Fruit fly (Drosophila melanogaster): ENCODE results near the gene disco-r.

Gene disco-r

DNA sequence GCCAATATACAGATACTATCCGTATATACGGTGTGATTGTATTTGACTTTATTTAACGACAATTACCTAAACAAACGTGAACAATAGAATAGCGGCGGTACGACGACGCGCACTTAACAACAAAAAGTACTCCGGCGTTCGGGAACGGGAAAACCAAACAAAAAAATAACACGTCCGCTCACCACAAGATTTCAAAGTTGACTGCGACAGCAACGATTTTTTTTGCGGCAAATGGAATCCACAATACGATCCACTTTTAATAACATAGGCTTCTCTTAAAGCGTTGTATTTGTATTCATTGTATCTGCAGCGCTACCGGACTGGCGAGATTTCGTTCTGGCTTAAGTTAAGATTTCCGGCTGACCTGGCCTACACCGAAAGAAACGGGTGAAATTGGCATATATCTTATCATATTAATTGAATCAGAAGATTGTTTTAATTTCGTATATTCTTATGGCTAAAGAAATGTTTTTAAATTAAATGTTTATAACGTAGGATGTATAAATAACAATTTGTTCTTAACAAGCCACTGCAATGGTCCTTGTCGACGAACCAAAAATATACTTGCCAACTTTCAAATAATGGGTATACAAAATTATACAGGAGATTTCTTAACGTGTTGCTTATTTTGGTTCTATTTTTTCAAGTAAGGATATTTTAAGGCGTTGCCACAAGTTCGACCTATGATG is 43.9 kb downstream of the disco-r start, which contains the start of the genes CG42353 and CG42354 (continued):
- peak; percentile 97 for TF ChIP-seq CG17829 (tag; optimal IDR thresholded peaks at IDR 0.05)
- peak; percentile 96 for TF ChIP-seq shn (GFP tag; optimal IDR thresholded peaks at IDR 0.05)
- TF ChIP-seq Atf6 (GFP tag; IDR thresholded peaks at IDR 0.05) = peak; percentile 94
- TF ChIP-seq Fer3 (tag; optimal IDR thresholded peaks at IDR 0.05) = peak; percentile 95
- peak; percentile 92 for TF ChIP-seq CG31224 (GFP tag; IDR thresholded peaks at IDR 0.05)
- peak; percentile 93 for TF ChIP-seq org-1 (GFP tag; optimal IDR thresholded peaks at IDR 0.05)
- TF ChIP-seq dpn (GFP tag; optimal IDR thresholded peaks at IDR 0.05) = peak; percentile 84 to 95
- no peak for TF ChIP-seq knrl (GFP tag; IDR thresholded peaks at IDR 0.05; ENCODE audit: partially characterized antibody)
- peak; percentile 79 for TF ChIP-seq CG17186 (GFP tag; optimal IDR thresholded peaks at IDR 0.05)
- peak; percentile 96 for TF ChIP-seq Hr3 (GFP tag; optimal IDR thresholded peaks at IDR 0.05)
- peak; percentile 89; the same call in 2 of the 3 replicates for TF ChIP-seq jigr1 (GFP tag; IDR thresholded peaks at IDR 0.05)
- TF ChIP-seq Sry-β (GFP tag; optimal IDR thresholded peaks at IDR 0.05) = peak; percentile 59
- TF ChIP-seq CG5245 (GFP tag; optimal IDR thresholded peaks at IDR 0.05) = peak; percentile 91
- TF ChIP-seq salm (tag; optimal IDR thresholded peaks at IDR 0.05) = peak; percentile 92
- TF ChIP-seq zen2 (GFP tag; IDR thresholded peaks at IDR 0.05; ENCODE audit: partially characterized antibody) = no peak
- TF ChIP-seq br (optimal IDR thresholded peaks at IDR 0.05) = no peak
- TF ChIP-seq oc (tag; optimal IDR thresholded peaks at IDR 0.05) = peak; percentile 95
- peak; percentile 80 for TF ChIP-seq bab2 (GFP tag; optimal IDR thresholded peaks at IDR 0.05)
- peak; percentile 98 for TF ChIP-seq CG30431 (GFP tag; optimal IDR thresholded peaks at IDR 0.05)
- TF ChIP-seq CG11085 (GFP tag; IDR thresholded peaks at IDR 0.05) = peak; percentile 90
- TF ChIP-seq CG18599 (GFP tag; optimal IDR thresholded peaks at IDR 0.05) = peak; percentile 97
- TF ChIP-seq CG8765 (GFP tag; IDR thresholded peaks at IDR 0.05) = peak; percentile 91
- TF ChIP-seq zfh2 (GFP tag; optimal IDR thresholded peaks at IDR 0.05) = peak; percentile 93
- TF ChIP-seq Meics (GFP tag; optimal IDR thresholded peaks at IDR 0.05) = peak; percentile 96
- TF ChIP-seq CG11247 (GFP tag; IDR thresholded peaks at IDR 0.05) = peak; percentile 88
- TF ChIP-seq CG12155 (GFP tag; optimal IDR thresholded peaks at IDR 0.05) = peak; percentile 92
- TF ChIP-seq Bteb2 (GFP tag; optimal IDR thresholded peaks at IDR 0.05) = peak; percentile 94
- peak; percentile 95 for TF ChIP-seq CG15269 (tag; optimal IDR thresholded peaks at IDR 0.05)
- TF ChIP-seq ato (GFP tag; IDR thresholded peaks at IDR 0.05; ENCODE audit: partially characterized antibody) = 0 out of 2 replicates have a peak, but pooled peaks have one; percentile 63
- peak; percentile 71 for TF ChIP-seq stwl (tag; optimal IDR thresholded peaks at IDR 0.05)
- TF ChIP-seq fru (optimal IDR thresholded peaks at IDR 0.05) = no peak
- peak; percentile 95 for TF ChIP-seq tap (tag; optimal IDR thresholded peaks at IDR 0.05)
- TF ChIP-seq Dref (GFP tag; IDR thresholded peaks at IDR 0.05) = 0 out of 2 replicates have a peak, but pooled peaks have one; percentile 25
- peak; percentile 97 for TF ChIP-seq CG14710 (tag; optimal IDR thresholded peaks at IDR 0.05)
- peak; percentile 91 for TF ChIP-seq CG11723 (GFP tag; optimal IDR thresholded peaks at IDR 0.05)
- peak; percentile 96 for TF ChIP-seq HmgZ (tag; optimal IDR thresholded peaks at IDR 0.05)
- TF ChIP-seq wor (GFP tag; IDR thresholded peaks at IDR 0.05) = peak; percentile 93
- peak; percentile 92 for TF ChIP-seq Ada2b (GFP tag; IDR thresholded peaks at IDR 0.05)
- TF ChIP-seq CG8944 (GFP tag; optimal IDR thresholded peaks at IDR 0.05) = peak; percentile 88
- peak; percentile 25; the same call in 1 of the 3 replicates for TF ChIP-seq sr (GFP tag; IDR thresholded peaks at IDR 0.05)
- TF ChIP-seq fd102C (GFP tag; optimal IDR thresholded peaks at IDR 0.05) = peak; percentile 62
- TF ChIP-seq Neu2 (GFP tag; optimal IDR thresholded peaks at IDR 0.05; ENCODE audit: borderline replicate concordance) = peak; percentile 65
- TF ChIP-seq Blimp-1 (GFP tag; optimal IDR thresholded peaks at IDR 0.05) = peak; percentile 95
- TF ChIP-seq nom (GFP tag; optimal IDR thresholded peaks at IDR 0.05) = peak; percentile 91
- TF ChIP-seq Taf1 (GFP tag; IDR thresholded peaks at IDR 0.05) = peak; percentile 66
- peak; percentile 91 for TF ChIP-seq ems (GFP tag; optimal IDR thresholded peaks at IDR 0.05)
- TF ChIP-seq CG2875 (GFP tag; optimal IDR thresholded peaks at IDR 0.05) = peak; percentile 93
- peak; percentile 91 for TF ChIP-seq CG3726 (GFP tag; IDR thresholded peaks at IDR 0.05)
- TF ChIP-seq lbe (GFP tag; optimal IDR thresholded peaks at IDR 0.05) = peak; percentile 92
- peak; percentile 92 for TF ChIP-seq CG7372 (GFP tag; IDR thresholded peaks at IDR 0.05)

All from whole organism, embryonic.